Worm (Caenorhabditis elegans) whole organism, dauer: ENCODE data around the gene pyr-1.

ENCODE experiments used
- unc-62 ChIP-seq: sonication (generic microtip); optimal IDR thresholded peaks from 2 replicates; lab custom pipeline; 2017; ENCODE audit warnings: missing biosample characterization, missing genetic modification reagents, missing genetic modification characterization

pyr-1 gene

ce11 chrII:8683933-8684332 is 33.0 kb downstream of the pyr-1 start:
- no peak for TF ChIP-seq unc-62 (GFP tag; lab: Kevin White, UChicago)

ce11 chrII:8684824-8685223 is 33.9 kb downstream of the pyr-1 start, which contains the start of gene hgap-2:
TSS of gene hgap-2 (minus strand) at chrII:8684924.
- no peak for TF ChIP-seq unc-62 (GFP tag; lab: Kevin White, UChicago)

- TF ChIP-seq unc-62 (GFP tag; lab: Kevin White, UChicago): no peak
Observed at ce11 chrII:8685623-8686022, 34.7 kb downstream of the pyr-1 start, which contains the start of gene C34C6.9. TSS of gene C34C6.9 (plus strand) at chrII:8685923.

ce11 chrII:8691344-8691960 is 40.5 kb downstream of the pyr-1 start, which contains the start of gene C34C6.3:
TSS of gene C34C6.3 (plus strand) at chrII:8691910.
- no peak for TF ChIP-seq unc-62 (GFP tag; lab: Kevin White, UChicago)

- TF ChIP-seq unc-62 (GFP tag; lab: Kevin White, UChicago): no peak
Observed at ce11 chrII:8695783-8696182, 44.9 kb downstream of the pyr-1 start, which contains the start of gene C34C6.10. TSS of gene C34C6.10 (minus strand) at chrII:8695883.

ce11 chrII:8698828-8699227 is 47.9 kb downstream of the pyr-1 start, which contains the start of gene chdh-1:
TSS of gene chdh-1 (minus strand) at chrII:8698928.
- TF ChIP-seq unc-62 (GFP tag; lab: Kevin White, UChicago): no peak

ce11 chrII:8701059-8701458 is 50.1 kb downstream of the pyr-1 start:
- no peak for TF ChIP-seq unc-62 (GFP tag; lab: Kevin White, UChicago)

ce11 chrII:8701619-8702350 is 50.9 kb downstream of the pyr-1 start, which contains the start of gene sphk-1:
TSS of gene sphk-1 (minus strand) at chrII:8701669.
- no peak for TF ChIP-seq unc-62 (GFP tag; lab: Kevin White, UChicago)

- TF ChIP-seq unc-62 (GFP tag; lab: Kevin White, UChicago): no peak
Observed at ce11 chrII:8703729-8704128, 52.8 kb downstream of the pyr-1 start, which contains the start of gene ceh-7. TSS of gene ceh-7 (minus strand) at chrII:8703829.

ce11 chrII:8704413-8704874 is 53.5 kb downstream of the pyr-1 start, which contains the start of gene prx-5:
TSS of gene prx-5 (plus strand) at chrII:8704824.
- no peak for TF ChIP-seq unc-62 (GFP tag; lab: Kevin White, UChicago)

ce11 chrII:8707024-8707423 is 56.1 kb downstream of the pyr-1 start, which contains the start of gene cup-16:
TSS of gene cup-16 (plus strand) at chrII:8707155.
- no peak for TF ChIP-seq unc-62 (GFP tag; lab: Kevin White, UChicago)
